Worm (Caenorhabditis elegans): ENCODE data around the gene srt-15.

- TF ChIP-seq T22C8.4 (GFP tag; IDR thresholded peaks at IDR 0.05) (no peak), klf-2 (GFP tag; conservative IDR thresholded peaks at IDR 0.05) (no peak), med-1 (GFP tag; optimal IDR thresholded peaks at IDR 0.05; ENCODE audit: insufficient read depth) (no peak), ztf-23 (GFP tag; IDR thresholded peaks at IDR 0.05) (no peak), ztf-29 (GFP tag; IDR thresholded peaks at IDR 0.05) (no peak)
These were observed 23.9 kb downstream of the srt-15 start for ce11 chrV:3038058-3038457.

Data from whole organism, midembryonic.